Fruit fly (Drosophila melanogaster) whole organism, embryonic: ENCODE measurements around the gene Appl.

ENCODE experiments used
- CG14860 ChIP-seq: fragments of 200-800 bp; sonication (Bioruptor generic); IDR thresholded peaks from 3 replicates; pipeline ENCODE4 v1.3.6; 2022; ENCODE audit warnings: missing biosample characterization, missing genetic modification characterization; ENCODE audit not compliant: partially characterized antibody
- CG34422 ChIP-seq: fragments of 200-800 bp; sonication (Bioruptor generic); IDR thresholded peaks from 3 replicates; pipeline ENCODE4 v1.3.6; 2022; ENCODE audit warnings: missing biosample characterization, missing genetic modification characterization
- CG8765 ChIP-seq: fragments of 200-800 bp; sonication (Bioruptor generic); IDR thresholded peaks from 2 replicates; pipeline ENCODE4 v1.3.6; 2022; ENCODE audit warnings: missing biosample characterization, missing genetic modification characterization
- H15 ChIP-seq: fragments of 200-800 bp; sonication (Bioruptor generic); IDR thresholded peaks from 3 replicates; pipeline ENCODE4 v1.3.6; 2022; ENCODE audit warnings: missing biosample characterization, missing genetic modification characterization
- HLHmδ ChIP-seq: fragments of 200-800 bp; sonication (Bioruptor generic); optimal IDR thresholded peaks from 2 replicates; lab custom pipeline; 2018; ENCODE audit warnings: missing biosample characterization, mild to moderate bottlenecking, missing genetic modification characterization, moderate library complexity
- Hmr ChIP-seq: fragments of 200-800 bp; sonication (Bioruptor generic); optimal IDR thresholded peaks from 3 replicates; lab custom pipeline; 2017; ENCODE audit warnings: mild to moderate bottlenecking, missing biosample characterization, missing genetic modification reagents, missing genetic modification characterization
- Hr3 ChIP-seq: fragments of 200-800 bp; sonication (Bioruptor generic); optimal IDR thresholded peaks from 3 replicates; lab custom pipeline; 2016; ENCODE audit warnings: missing biosample characterization, missing genetic modification characterization
- Spps ChIP-seq: fragments of 200-800 bp; sonication (Bioruptor generic); optimal IDR thresholded peaks from 2 replicates; lab custom pipeline; 2018; ENCODE audit warnings: missing biosample characterization, mild to moderate bottlenecking, missing genetic modification characterization
- h ChIP-seq: fragments of >200 bp; optimal IDR thresholded peaks from 2 replicates; lab custom pipeline; 2017

- TF ChIP-seq HLHmδ (GFP tag; lab: Kevin White, UChicago) (no peak), Hr3 (GFP tag; lab: Kevin White, UChicago) (no peak), H15 (GFP tag; lab: Robert Waterston, UW) (no peak), CG8765 (GFP tag; lab: Robert Waterston, UW) (no peak), CG14860 (GFP tag; lab: Robert Waterston, UW) (no peak), h (no peak), Spps (no peak), Hmr (GFP tag; lab: Kevin White, UChicago) (no peak), CG34422 (GFP tag; lab: Robert Waterston, UW) (no peak)
These were observed 31.2 kb upstream of the Appl start for dm6 chrX:498924-499588.
